Fruit fly (Drosophila melanogaster): ENCODE measurements around the gene polybromo.

The polybromo gene

dm6 chr3R:24850420-24850819 is 45.4 kb upstream of the polybromo start, which contains the start of gene CG7006 (continued):
- TF ChIP-seq E2f1 (GFP tag; IDR thresholded peaks at IDR 0.05) (0 out of 2 replicates have a peak, but pooled peaks have one; percentile 42), PHDP (tag; optimal IDR thresholded peaks at IDR 0.05) (no peak), gsb-n (tag; optimal IDR thresholded peaks at IDR 0.05) (no peak), sima (GFP tag; optimal IDR thresholded peaks at IDR 0.05) (no peak), Hand (GFP tag; optimal IDR thresholded peaks at IDR 0.05) (no peak), NfI (GFP tag; optimal IDR thresholded peaks at IDR 0.05) (peak; percentile 77), CG4820 (GFP tag; optimal IDR thresholded peaks at IDR 0.05) (peak; percentile 54), CG2889 (GFP tag; IDR thresholded peaks at IDR 0.05) (no peak), ab (GFP tag; optimal IDR thresholded peaks at IDR 0.05) (peak; percentile 16), CG1792 (GFP tag; optimal IDR thresholded peaks at IDR 0.05) (peak; percentile 72), CG18764 (GFP tag; optimal IDR thresholded peaks at IDR 0.05) (peak; percentile 73), Hsf (GFP tag; optimal IDR thresholded peaks at IDR 0.05) (peak; percentile 74), slbo (GFP tag; IDR thresholded peaks at IDR 0.05) (peak; percentile 92), az2 (GFP tag; optimal IDR thresholded peaks at IDR 0.05) (peak; percentile 45), Hr39 (optimal IDR thresholded peaks at IDR 0.05) (no peak), twi (tag; optimal IDR thresholded peaks at IDR 0.05) (no peak), CG33557 (GFP tag; optimal IDR thresholded peaks at IDR 0.05) (no peak), Oli (tag; optimal IDR thresholded peaks at IDR 0.05) (no peak), dysf (GFP tag; IDR thresholded peaks at IDR 0.05) (peak; percentile 51; the same call in 1 of the 3 replicates), salm (tag; optimal IDR thresholded peaks at IDR 0.05) (no peak), CG7556 (GFP tag; optimal IDR thresholded peaks at IDR 0.05) (peak; percentile 52), bab2 (GFP tag; optimal IDR thresholded peaks at IDR 0.05) (peak; percentile 80), cwo (GFP tag; optimal IDR thresholded peaks at IDR 0.05) (peak; percentile 70), CG9797 (GFP tag; optimal IDR thresholded peaks at IDR 0.05) (no peak), fd3F (GFP tag; optimal IDR thresholded peaks at IDR 0.05) (no peak), CG10209 (GFP tag; optimal IDR thresholded peaks at IDR 0.05) (peak; percentile 71), Kr (GFP tag; optimal IDR thresholded peaks at IDR 0.05) (no peak), CoRest (tag; optimal IDR thresholded peaks at IDR 0.05) (peak; percentile 58), CG3838 (GFP tag; optimal IDR thresholded peaks at IDR 0.05) (no peak), Spps (tag; optimal IDR thresholded peaks at IDR 0.05) (no peak), cas (GFP tag; IDR thresholded peaks at IDR 0.05) (no peak), exex (tag; optimal IDR thresholded peaks at IDR 0.05) (no peak), Dbx (GFP tag; IDR thresholded peaks at IDR 0.05) (peak; percentile 90), CG15269 (tag; optimal IDR thresholded peaks at IDR 0.05) (no peak), CG7839 (tag; optimal IDR thresholded peaks at IDR 0.05) (no peak), disco-r (GFP tag; optimal IDR thresholded peaks at IDR 0.05) (peak; percentile 34), bigmax (GFP tag; optimal IDR thresholded peaks at IDR 0.05) (no peak), caup (GFP tag; optimal IDR thresholded peaks at IDR 0.05; ENCODE audit: severe bottlenecking) (peak; percentile 80), peb (GFP tag; IDR thresholded peaks at IDR 0.05) (peak; percentile 11; the same call in 1 of the 2 replicates), sc (optimal IDR thresholded peaks at IDR 0.05) (no peak), sc (GFP tag; optimal IDR thresholded peaks at IDR 0.05) (no peak), CG17186 (GFP tag; optimal IDR thresholded peaks at IDR 0.05) (peak; percentile 52), dan (GFP tag; IDR thresholded peaks at IDR 0.05) (no peak), CG11560 (tag; IDR thresholded peaks at IDR 0.05) (peak; percentile 60; the same call in 2 of the 3 replicates), HLH54F (GFP tag; optimal IDR thresholded peaks at IDR 0.05) (peak; percentile 87), Fer1 (GFP tag; optimal IDR thresholded peaks at IDR 0.05) (no peak), CG10959 (GFP tag; IDR thresholded peaks at IDR 0.05) (no peak; the same call in 1 of the 2 replicates), lmd (GFP tag; IDR thresholded peaks at IDR 0.05) (peak; percentile 68; the same call in 1 of the 2 replicates), kay (GFP tag; optimal IDR thresholded peaks at IDR 0.05) (peak; percentile 69), CG7928 (GFP tag; optimal IDR thresholded peaks at IDR 0.05) (peak; percentile 29), ERR (GFP tag; optimal IDR thresholded peaks at IDR 0.05) (peak; percentile 81), unc-4 (GFP tag; IDR thresholded peaks at IDR 0.05; ENCODE audit: partially characterized antibody) (peak; percentile 73)
